Fruit fly (Drosophila melanogaster) whole organism, prepupa: Measurements from ENCODE around the gene CG34367.

Experiments
- Blimp-1 ChIP-seq: fragments of 200-800 bp; sonication (Bioruptor generic); optimal IDR thresholded peaks from 3 replicates; lab custom pipeline; 2017; ENCODE audit warnings: missing biosample characterization, missing genetic modification characterization, mild to moderate bottlenecking, moderate library complexity, missing genetic modification reagents
- CG10631 ChIP-seq: fragments of 200-800 bp; sonication (Bioruptor generic); optimal IDR thresholded peaks from 2 replicates; lab custom pipeline; 2016; ENCODE audit warnings: missing biosample characterization, missing genetic modification characterization
- CG6163 ChIP-seq: fragments of 200-800 bp; sonication (Bioruptor generic); IDR thresholded peaks from 3 replicates; pipeline ENCODE4 v1.3.6; 2022; ENCODE audit warnings: missing biosample characterization, missing genetic modification characterization
- Eip93F ChIP-seq: fragments of 200-800 bp; sonication (Bioruptor generic); optimal IDR thresholded peaks from 2 replicates; lab custom pipeline; 2016; ENCODE audit warnings: missing biosample characterization, mild to moderate bottlenecking, missing genetic modification characterization
- Gug ChIP-seq: fragments of 200-800 bp; sonication (Bioruptor generic); IDR thresholded peaks from 2 replicates; pipeline ENCODE4 v1.3.6; 2022; ENCODE audit warnings: missing biosample characterization, missing genetic modification characterization
- Sox14 ChIP-seq: fragments of 200-800 bp; sonication (Bioruptor generic); optimal IDR thresholded peaks from 3 replicates; lab custom pipeline; 2016; ENCODE audit warnings: missing biosample characterization, missing genetic modification characterization
- cyc ChIP-seq: fragments of 200-800 bp; sonication (Bioruptor generic); optimal IDR thresholded peaks from 3 replicates; lab custom pipeline; 2016; ENCODE audit warnings: missing biosample characterization, missing genetic modification characterization
- lz ChIP-seq: fragments of 200-800 bp; sonication (Bioruptor generic); optimal IDR thresholded peaks from 3 replicates; lab custom pipeline; 2016; ENCODE audit warnings: missing biosample characterization, missing genetic modification characterization

dm6 chr2L:10381890-10382450, 28.3 kb upstream of the CG34367 start, which contains the start of gene CG5096:
- no peak for TF ChIP-seq Blimp-1 (GFP tag; lab: Kevin White, UChicago)
- TF ChIP-seq Eip93F (GFP tag; lab: Kevin White, UChicago): peak; percentile 81
- TF ChIP-seq cyc: peak; percentile 64
- peak; percentile 63 for TF ChIP-seq Sox14 (GFP tag; lab: Kevin White, UChicago)
- peak; percentile 66 for TF ChIP-seq lz
- no peak; the same call in 1 of the 2 replicates for TF ChIP-seq Gug (GFP tag; lab: Robert Waterston, UW)
- peak; percentile 43 for TF ChIP-seq CG10631 (GFP tag; lab: Kevin White, UChicago)
- TF ChIP-seq CG6163 (GFP tag; lab: Robert Waterston, UW): no peak
